Fruit fly (Drosophila melanogaster): ENCODE results near the gene Jon25Bii.
A peak's percentile ranks its signal among the peaks of the same experiment; 100 is the strongest.

The Jon25Bii gene

DNA sequence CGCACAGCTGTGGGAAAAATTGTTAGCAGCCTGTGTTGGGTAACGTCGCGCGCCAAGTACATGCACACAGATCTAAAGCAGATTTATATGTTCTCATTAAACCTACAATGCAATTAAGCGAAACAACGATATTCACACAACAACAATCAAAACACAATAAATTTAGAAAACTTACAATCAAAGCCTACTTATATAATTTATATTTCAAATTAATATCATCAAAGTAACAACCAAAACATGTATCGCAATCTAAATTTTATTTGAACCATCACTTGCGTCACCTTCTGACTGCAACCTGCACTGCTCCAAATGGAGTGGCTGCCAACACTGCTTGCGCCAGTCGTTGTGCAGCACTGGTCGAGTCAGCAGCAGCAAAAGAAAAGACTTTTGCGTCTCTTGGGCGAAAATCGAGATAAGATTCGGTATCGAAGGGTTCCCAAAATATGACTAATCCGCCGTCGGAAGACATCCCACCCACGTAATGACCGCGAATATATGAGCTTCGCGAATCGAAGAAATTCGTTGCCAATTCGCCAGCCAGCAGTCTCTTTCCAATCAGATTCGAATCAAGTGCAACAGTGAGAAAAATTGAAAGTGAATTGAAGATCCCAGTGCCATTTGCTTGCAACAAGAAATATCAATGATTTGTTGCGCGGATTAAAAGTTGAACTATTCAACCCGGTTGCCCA is 28.5 kb upstream of the Jon25Bii start, which contains the start of the genes CG8892 and CG34126 (continued):
- TF ChIP-seq Doc2 (GFP tag; IDR thresholded peaks at IDR 0.05) (peak; percentile 93), CkIIα-i1 (GFP tag; IDR thresholded peaks at IDR 0.05) (peak; percentile 83; the same call in 1 of the 2 replicates), CG17802 (tag; optimal IDR thresholded peaks at IDR 0.05) (peak; percentile 90), CG14710 (tag; optimal IDR thresholded peaks at IDR 0.05) (peak; percentile 98), ham (GFP tag; IDR thresholded peaks at IDR 0.05) (peak; percentile 87), CG3163 (GFP tag; optimal IDR thresholded peaks at IDR 0.05) (peak; percentile 84), B-H1 (GFP tag; IDR thresholded peaks at IDR 0.05) (peak; percentile 94), luna (GFP tag; optimal IDR thresholded peaks at IDR 0.05) (peak; percentile 87), NC2α (GFP tag; optimal IDR thresholded peaks at IDR 0.05) (peak; percentile 80), CG3995 (GFP tag; optimal IDR thresholded peaks at IDR 0.05) (peak; percentile 83), tgo (GFP tag; IDR thresholded peaks at IDR 0.05) (peak; percentile 97), her (GFP tag; optimal IDR thresholded peaks at IDR 0.05) (peak; percentile 84), caup (GFP tag; optimal IDR thresholded peaks at IDR 0.05; ENCODE audit: severe bottlenecking) (peak; percentile 96), ftz-f1 (GFP tag; optimal IDR thresholded peaks at IDR 0.05) (peak; percentile 92), CG34224 (GFP tag; IDR thresholded peaks at IDR 0.05; ENCODE audit: partially characterized antibody) (no peak), CG15073 (GFP tag; optimal IDR thresholded peaks at IDR 0.05) (peak; percentile 84), CG13775 (GFP tag; optimal IDR thresholded peaks at IDR 0.05) (peak; percentile 99), Hr39 (optimal IDR thresholded peaks at IDR 0.05) (peak; percentile 82), Jarid2 (GFP tag; optimal IDR thresholded peaks at IDR 0.05) (peak; percentile 88), CG7745 (tag; optimal IDR thresholded peaks at IDR 0.05) (no peak), Trl (optimal IDR thresholded peaks at IDR 0.05) (peak in 1 of 2 experiments; percentile 5), Trl (GFP tag; optimal IDR thresholded peaks at IDR 0.05) (peak; percentile 98), CG2129 (GFP tag; IDR thresholded peaks at IDR 0.05; ENCODE audit: partially characterized antibody) (no peak), CG2202 (tag; optimal IDR thresholded peaks at IDR 0.05) (peak; percentile 91), Myb (GFP tag; optimal IDR thresholded peaks at IDR 0.05) (peak; percentile 84), CG32532 (GFP tag; IDR thresholded peaks at IDR 0.05) (peak; percentile 96), ash1 (GFP tag; optimal IDR thresholded peaks at IDR 0.05) (peak; percentile 86), da (GFP tag; optimal IDR thresholded peaks at IDR 0.05) (peak; percentile 90), CG6254 (GFP tag; optimal IDR thresholded peaks at IDR 0.05) (peak; percentile 89), CG14965 (GFP tag; optimal IDR thresholded peaks at IDR 0.05; ENCODE audit: borderline replicate concordance) (peak; percentile 61), phol (tag; optimal IDR thresholded peaks at IDR 0.05) (peak; percentile 98), Ravus (GFP tag; IDR thresholded peaks at IDR 0.05) (peak; percentile 84), CG1832 (GFP tag; optimal IDR thresholded peaks at IDR 0.05) (peak; percentile 3), CG13123 (GFP tag; optimal IDR thresholded peaks at IDR 0.05) (peak; percentile 95), Hr51 (GFP tag; optimal IDR thresholded peaks at IDR 0.05) (peak; percentile 95 to 98), Adf1 (GFP tag; IDR thresholded peaks at IDR 0.05) (peak; percentile 80), Gug (GFP tag; IDR thresholded peaks at IDR 0.05) (peak; percentile 99), CG31365 (tag; optimal IDR thresholded peaks at IDR 0.05) (peak; percentile 66), Xbp1 (GFP tag; optimal IDR thresholded peaks at IDR 0.05) (peak; percentile 99), Awh (GFP tag; IDR thresholded peaks at IDR 0.05) (peak; percentile 81), tio (GFP tag; optimal IDR thresholded peaks at IDR 0.05) (peak; percentile 98), Dek (tag; optimal IDR thresholded peaks at IDR 0.05) (peak; percentile 96), Hsf (GFP tag; optimal IDR thresholded peaks at IDR 0.05) (peak; percentile 99), Optix (GFP tag; IDR thresholded peaks at IDR 0.05) (peak; percentile 92), amos (GFP tag; IDR thresholded peaks at IDR 0.05; ENCODE audit: partially characterized antibody) (peak; percentile 48; the same call in 1 of the 2 replicates), lov (optimal IDR thresholded peaks at IDR 0.05) (no peak), lov (GFP tag; IDR thresholded peaks at IDR 0.05) (peak; percentile 72; the same call in 2 of the 3 replicates), cato (GFP tag; optimal IDR thresholded peaks at IDR 0.05; ENCODE audit: borderline replicate concordance) (peak; percentile 98), CG7987 (GFP tag; optimal IDR thresholded peaks at IDR 0.05) (peak; percentile 92), ci (GFP tag; IDR thresholded peaks at IDR 0.05) (peak; percentile 89)

Data from whole organism, embryonic.